Worm (Caenorhabditis elegans) whole organism, L4 larva: ENCODE data around the gene R12C12.6.
"Not testable (repeated sequence)": the region's sequence is repeated elsewhere in the genome, so short reads cannot be mapped to it uniquely, and the experiment has no call there.

Source experiments
- D1046.2 ChIP-seq: fragments of 200-800 bp; sonication (Bioruptor generic); IDR thresholded peaks from 2 replicates; pipeline ENCODE4 v1.3.6; 2022; ENCODE audit warnings: missing genetic modification characterization, missing compliant biosample characterization
- Y48G9A.11 ChIP-seq: fragments of 200-800 bp; sonication (Bioruptor generic); IDR thresholded peaks from 2 replicates; pipeline ENCODE4 v1.3.6; 2022; ENCODE audit warnings: missing genetic modification reagents, missing genetic modification characterization, missing compliant biosample characterization
- aha-1 ChIP-seq: fragments of 150-350 bp; peaks from one replicate; lab custom pipeline; 2014; ENCODE audit warnings: missing biosample characterization, missing genetic modification characterization
- ama-1 ChIP-seq: fragments of 150-350 bp; optimal IDR thresholded peaks from 2 replicates; lab custom pipeline; 2014; ENCODE audit warnings: inconsistent platforms, mixed read lengths
- ces-1 ChIP-seq: fragments of 150-350 bp; sonication (generic microtip); optimal IDR thresholded peaks from 4 replicates; lab custom pipeline; 2014; ENCODE audit warnings: missing biosample characterization, missing genetic modification reagents, missing genetic modification characterization
- hlh-30 ChIP-seq: sonication (generic microtip); optimal IDR thresholded peaks from 2 replicates; lab custom pipeline; 2017; ENCODE audit warnings: antibody characterized with exemption, mild to moderate bottlenecking, missing genetic modification characterization, missing compliant biosample characterization; ENCODE audit not compliant: insufficient read depth
- mep-1 ChIP-seq: fragments of 150-350 bp; sonication (generic microtip); optimal IDR thresholded peaks from 3 replicates; lab custom pipeline; 2014; ENCODE audit warnings: missing biosample characterization, missing genetic modification characterization
- nhr-10 ChIP-seq: fragments of 150-350 bp; optimal IDR thresholded peaks from 2 replicates; lab custom pipeline; 2014; ENCODE audit warnings: missing biosample characterization, missing genetic modification characterization
- nhr-237 ChIP-seq: sonication (generic microtip); optimal IDR thresholded peaks from 2 replicates; lab custom pipeline; 2017; ENCODE audit warnings: missing biosample characterization, missing genetic modification characterization
- nhr-28 ChIP-seq: fragments of 150-350 bp; optimal IDR thresholded peaks from 2 replicates; lab custom pipeline; 2014; ENCODE audit warnings: missing biosample characterization, missing genetic modification characterization
- ztf-11 ChIP-seq: fragments of 150-350 bp; optimal IDR thresholded peaks from 2 replicates; lab custom pipeline; 2014; ENCODE audit warnings: missing biosample characterization, missing genetic modification characterization

ce11 chrII:6014057-6014456 lies 33.6 kb downstream of the R12C12.6 start, which contains the start of gene ZK84.2:
- TF ChIP-seq nhr-10; ztf-11 (tag; lab: Kevin White, UChicago); mep-1 (tag; lab: Kevin White, UChicago); nhr-28 (tag; lab: Kevin White, UChicago); ama-1; ces-1 (GFP tag; lab: Kevin White, UChicago); hlh-30 (tag; lab: Kevin White, UChicago); Y48G9A.11; nhr-237 (tag; lab: Kevin White, UChicago); aha-1 (tag; lab: Kevin White, UChicago); D1046.2: not testable (repeated sequence)
